Worm (Caenorhabditis elegans): Measurements from ENCODE around the gene C06E1.11.

- TF ChIP-seq ceh-82 (tag; optimal IDR thresholded peaks at IDR 0.05): no peak
- no peak for TF ChIP-seq tbx-2 (tag; optimal IDR thresholded peaks at IDR 0.05)
- no peak for TF ChIP-seq elt-1 (tag; optimal IDR thresholded peaks at IDR 0.05)
- TF ChIP-seq snpc-4 (tag; optimal IDR thresholded peaks at IDR 0.05): no peak
- no peak for TF ChIP-seq nhr-25 (tag; optimal IDR thresholded peaks at IDR 0.05)
- no peak for TF ChIP-seq nhr-12 (tag; optimal IDR thresholded peaks at IDR 0.05)
- TF ChIP-seq fkh-2 (tag; optimal IDR thresholded peaks at IDR 0.05): no peak
- no peak for TF ChIP-seq zag-1 (tag; optimal IDR thresholded peaks at IDR 0.05)
- TF ChIP-seq nhr-237 (tag; optimal IDR thresholded peaks at IDR 0.05): no peak
- no peak for TF ChIP-seq lin-39 (tag; optimal IDR thresholded peaks at IDR 0.05)
Observed at ce11 chrIII:8613573-8613972, 2.9 kb downstream of the C06E1.11 start.

Measured in whole organism, L3 larva.